Fruit fly (Drosophila melanogaster): ENCODE data around the gene VhaAC39-2.

DNA sequence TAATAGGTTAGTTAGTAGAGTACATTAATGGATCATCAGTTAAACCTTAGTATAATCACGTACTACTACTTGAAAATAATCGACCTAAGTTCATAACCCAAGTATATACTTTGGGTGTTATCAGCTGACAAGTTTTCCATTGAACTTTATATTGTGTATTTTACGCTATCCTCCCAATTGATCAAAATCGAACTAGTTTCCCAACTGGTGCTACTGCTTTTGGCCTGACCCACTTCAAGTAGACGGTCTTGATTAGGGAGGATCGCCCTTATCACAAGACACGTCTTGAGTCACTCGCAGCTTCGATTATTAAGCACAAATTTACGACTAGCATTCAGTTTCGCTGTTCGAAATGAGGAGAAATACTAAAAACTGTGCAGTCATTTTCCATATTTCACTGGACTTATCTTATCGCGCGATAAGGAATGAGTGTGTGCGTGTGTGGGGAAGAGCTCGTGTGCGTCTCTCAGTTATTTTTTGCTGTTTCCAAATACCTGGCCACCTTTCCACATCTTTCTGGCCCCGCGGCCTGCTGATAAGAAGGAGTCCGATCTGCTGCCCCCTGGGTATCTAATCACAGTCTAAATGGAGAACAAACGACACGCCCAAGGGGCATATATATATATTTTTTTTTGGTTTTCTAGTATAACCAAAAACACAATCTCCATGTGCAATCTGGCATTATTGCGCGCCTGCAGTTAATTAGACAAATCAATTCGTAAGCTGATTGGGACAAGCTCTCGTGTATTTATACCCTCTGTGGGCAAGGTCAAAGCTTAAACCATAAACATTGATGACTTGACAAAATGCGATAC, 30.2 kb upstream of the VhaAC39-2 start:
- TF ChIP-seq CG10366 (GFP tag; IDR thresholded peaks at IDR 0.05) (no peak), CG34376 (GFP tag; optimal IDR thresholded peaks at IDR 0.05) (peak; percentile 84), CG13624 (GFP tag; optimal IDR thresholded peaks at IDR 0.05) (no peak), NC2α (GFP tag; optimal IDR thresholded peaks at IDR 0.05) (no peak), jumu (GFP tag; optimal IDR thresholded peaks at IDR 0.05) (no peak), CG7556 (GFP tag; optimal IDR thresholded peaks at IDR 0.05) (no peak), wor (GFP tag; IDR thresholded peaks at IDR 0.05) (no peak), Doc2 (GFP tag; IDR thresholded peaks at IDR 0.05) (no peak), peb (GFP tag; IDR thresholded peaks at IDR 0.05) (no peak)

Data from whole organism, embryonic.